Fruit fly (Drosophila melanogaster) whole organism, embryonic: ENCODE data around the gene Reg-2.

Experiments used
- Atf-2 ChIP-seq: fragments of 200-800 bp; sonication (Bioruptor generic); optimal IDR thresholded peaks from 2 replicates; lab custom pipeline; 2016; ENCODE audit warnings: missing biosample characterization, missing genetic modification characterization
- CG15696 ChIP-seq: fragments of 200-800 bp; sonication (Bioruptor generic); optimal IDR thresholded peaks from 2 replicates; lab custom pipeline; 2019; ENCODE audit warnings: missing biosample characterization, mild to moderate bottlenecking, missing genetic modification characterization, moderate library complexity
- CG6175 ChIP-seq: fragments of 200-800 bp; sonication (Bioruptor generic); IDR thresholded peaks from 3 replicates; pipeline ENCODE4 v1.3.6; 2022; ENCODE audit warnings: missing biosample characterization, missing genetic modification characterization
- YL-1 ChIP-seq: fragments of 200-800 bp; sonication (Bioruptor generic); optimal IDR thresholded peaks from 3 replicates; lab custom pipeline; 2017; ENCODE audit warnings: missing biosample characterization, mild to moderate bottlenecking, missing genetic modification characterization
- al ChIP-seq: fragments of 200-800 bp; sonication (Bioruptor generic); IDR thresholded peaks from 2 replicates; pipeline ENCODE4 v1.3.6; 2022; ENCODE audit warnings: missing biosample characterization, missing genetic modification characterization
- crol ChIP-seq: fragments of 200-800 bp; sonication (Bioruptor generic); IDR thresholded peaks from 2 replicates; pipeline ENCODE4 v1.3.6; 2022; ENCODE audit warnings: missing biosample characterization, missing genetic modification characterization
- so ChIP-seq: fragments of 200-800 bp; sonication (Bioruptor generic); IDR thresholded peaks from 3 replicates; pipeline ENCODE4 v1.3.6; 2022; ENCODE audit warnings: missing biosample characterization, missing genetic modification characterization
- stc ChIP-seq: fragments of 200-800 bp; sonication (Bioruptor generic); IDR thresholded peaks from 2 replicates; pipeline ENCODE4 v1.3.6; 2022; ENCODE audit warnings: missing biosample characterization, missing genetic modification characterization

DNA sequence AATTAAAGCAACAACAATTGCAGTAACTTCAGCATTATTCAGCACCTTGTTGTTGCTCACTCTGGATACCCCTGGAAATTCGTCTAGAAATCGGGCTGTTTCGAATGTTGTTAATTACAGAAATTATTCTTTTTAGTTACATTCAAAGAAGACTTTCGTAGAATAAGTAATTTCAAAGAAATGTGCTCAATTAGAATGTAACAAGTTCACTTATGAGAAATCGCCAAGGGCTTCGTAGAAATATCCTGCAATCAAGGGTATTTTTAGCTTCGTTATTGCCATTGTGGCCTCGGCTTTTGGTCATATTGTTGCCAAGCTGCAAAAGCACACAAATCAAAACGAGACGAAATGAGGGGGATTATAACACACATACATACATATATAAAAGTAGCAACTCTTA, 42.4 kb downstream of the Reg-2 start:
- TF ChIP-seq YL-1 (no peak), CG15696 (tag; lab: Kevin White, UChicago) (no peak), stc (GFP tag; lab: Robert Waterston, UW) (no peak), CG6175 (GFP tag; lab: Robert Waterston, UW) (no peak), so (no peak), crol (GFP tag; lab: Robert Waterston, UW) (no peak), Atf-2 (no peak), al (GFP tag; lab: Robert Waterston, UW) (no peak)
